Worm (Caenorhabditis elegans): ENCODE measurements around the gene F17C11.6.

- no peak for TF ChIP-seq ama-1 (optimal IDR thresholded peaks at IDR 0.05)
- no peak for TF ChIP-seq flt-1 (GFP tag; IDR thresholded peaks at IDR 0.05)
- no peak for TF ChIP-seq pes-1 (GFP tag; IDR thresholded peaks at IDR 0.05)
- TF ChIP-seq aly-1 (tag; optimal IDR thresholded peaks at IDR 0.05), result no peak
- no peak for TF ChIP-seq tra-4 (tag; optimal IDR thresholded peaks at IDR 0.05)
- TF ChIP-seq scrt-1 (GFP tag; IDR thresholded peaks at IDR 0.05), result no peak
- TF ChIP-seq ceh-13 (GFP tag; optimal IDR thresholded peaks at IDR 0.05), result no peak
- TF ChIP-seq tbx-11 (GFP tag; IDR thresholded peaks at IDR 0.05), result no peak
Observed at ce11 chrV:10965501-10965900, 10.6 kb downstream of the F17C11.6 start, which contains the start of the genes ctf-4 and eef-1G.

Data from whole organism, early embryonic.